Fruit fly (Drosophila melanogaster): ENCODE measurements around the gene Jon99Cii.
A peak's percentile ranks its signal among the peaks of the same experiment; 100 is the strongest.

Gene Jon99Cii

dm6 chr3R:29903775-29904356 is 20.5 kb downstream of the Jon99Cii start, which contains the start of gene CG15517:
TSS of gene CG15517 (minus strand) at chr3R:29903825.
- TF ChIP-seq CG7839 (tag; optimal IDR thresholded peaks at IDR 0.05), result peak; percentile 38
- no peak for TF ChIP-seq CG12299 (tag; optimal IDR thresholded peaks at IDR 0.05)
- TF ChIP-seq Vsx1 (GFP tag; optimal IDR thresholded peaks at IDR 0.05), result no peak
- TF ChIP-seq Deaf1 (tag; optimal IDR thresholded peaks at IDR 0.05), result no peak
- peak; percentile 53 for TF ChIP-seq Ets65A (GFP tag)
- TF ChIP-seq CG11504 (tag; optimal IDR thresholded peaks at IDR 0.05), result peak; percentile 70
- TF ChIP-seq CG16813 (GFP tag; IDR thresholded peaks at IDR 0.05; ENCODE audit: partially characterized antibody), result peak; percentile 58
- TF ChIP-seq CG30431 (GFP tag; optimal IDR thresholded peaks at IDR 0.05), result no peak
- TF ChIP-seq Spps (tag; optimal IDR thresholded peaks at IDR 0.05), result no peak
- no peak for TF ChIP-seq Atf6 (GFP tag; IDR thresholded peaks at IDR 0.05)
- TF ChIP-seq lbe (GFP tag; optimal IDR thresholded peaks at IDR 0.05), result no peak
- no peak for TF ChIP-seq MESR4 (GFP tag; optimal IDR thresholded peaks at IDR 0.05)
- TF ChIP-seq ci (GFP tag; IDR thresholded peaks at IDR 0.05), result no peak
- no peak for TF ChIP-seq pb (GFP tag; optimal IDR thresholded peaks at IDR 0.05)
- no peak for TF ChIP-seq CG11247 (GFP tag; IDR thresholded peaks at IDR 0.05)
- TF ChIP-seq en (GFP tag; optimal IDR thresholded peaks at IDR 0.05), result no peak
- TF ChIP-seq Atf3 (GFP tag; optimal IDR thresholded peaks at IDR 0.05), result no peak
- no peak for TF ChIP-seq CG31388 (GFP tag; optimal IDR thresholded peaks at IDR 0.05)
- no peak for TF ChIP-seq CG15269 (tag; optimal IDR thresholded peaks at IDR 0.05)
- TF ChIP-seq CG9437 (GFP tag; optimal IDR thresholded peaks at IDR 0.05), result no peak
- TF ChIP-seq phol (tag; optimal IDR thresholded peaks at IDR 0.05), result no peak
- TF ChIP-seq jumu (GFP tag; optimal IDR thresholded peaks at IDR 0.05), result no peak
- no peak for TF ChIP-seq seq (GFP tag; IDR thresholded peaks at IDR 0.05)
- TF ChIP-seq CG12219 (GFP tag; optimal IDR thresholded peaks at IDR 0.05), result no peak
- TF ChIP-seq C15 (GFP tag; IDR thresholded peaks at IDR 0.05), result no peak
- TF ChIP-seq CG17359 (tag; optimal IDR thresholded peaks at IDR 0.05), result no peak
- no peak for TF ChIP-seq chn (GFP tag; optimal IDR thresholded peaks at IDR 0.05)
- TF ChIP-seq Dref (GFP tag; IDR thresholded peaks at IDR 0.05), result no peak
- no peak for TF ChIP-seq Pdp1 (GFP tag; optimal IDR thresholded peaks at IDR 0.05)
- no peak for TF ChIP-seq YL-1 (GFP tag; optimal IDR thresholded peaks at IDR 0.05)
- TF ChIP-seq nau (GFP tag; optimal IDR thresholded peaks at IDR 0.05), result no peak
- no peak for TF ChIP-seq CG11560 (tag; IDR thresholded peaks at IDR 0.05)
- TF ChIP-seq inv (GFP tag; IDR thresholded peaks at IDR 0.05; ENCODE audit: partially characterized antibody), result no peak
- no peak for TF ChIP-seq peb (GFP tag; IDR thresholded peaks at IDR 0.05)
- no peak for TF ChIP-seq Abd-B (GFP tag; optimal IDR thresholded peaks at IDR 0.05)
- TF ChIP-seq sima (GFP tag; optimal IDR thresholded peaks at IDR 0.05), result no peak
- no peak for TF ChIP-seq BEAF-32 (GFP tag; optimal IDR thresholded peaks at IDR 0.05)
- peak; percentile 9 for TF ChIP-seq CG30403 (GFP tag; optimal IDR thresholded peaks at IDR 0.05)
- TF ChIP-seq CTCF (GFP tag; optimal IDR thresholded peaks at IDR 0.05), result peak; percentile 95
- no peak for TF ChIP-seq abd-A (tag; optimal IDR thresholded peaks at IDR 0.05)
- no peak for TF ChIP-seq insv (GFP tag; optimal IDR thresholded peaks at IDR 0.05)
- no peak for TF ChIP-seq CG1529 (GFP tag; optimal IDR thresholded peaks at IDR 0.05)
- no peak for TF ChIP-seq HLHmδ (GFP tag; optimal IDR thresholded peaks at IDR 0.05)
- TF ChIP-seq CG11723 (GFP tag; optimal IDR thresholded peaks at IDR 0.05), result no peak
- TF ChIP-seq mirr (GFP tag; optimal IDR thresholded peaks at IDR 0.05), result no peak
- TF ChIP-seq fd3F (GFP tag; optimal IDR thresholded peaks at IDR 0.05), result no peak
- 0 out of 3 replicates have a peak, but pooled peaks have one; percentile 32 for TF ChIP-seq CG17361 (GFP tag; IDR thresholded peaks at IDR 0.05)
- no peak for TF ChIP-seq pros (GFP tag; optimal IDR thresholded peaks at IDR 0.05)
- TF ChIP-seq run (tag; optimal IDR thresholded peaks at IDR 0.05), result no peak
- TF ChIP-seq zen2 (GFP tag; IDR thresholded peaks at IDR 0.05; ENCODE audit: partially characterized antibody), result no peak
- no peak for TF ChIP-seq twi (tag; optimal IDR thresholded peaks at IDR 0.05)
